Worm (Caenorhabditis elegans) whole organism, L2 larva: Measurements from ENCODE around the gene srh-248.

Source experiments
- mab-5 ChIP-seq: fragments of 150-350 bp; optimal IDR thresholded peaks from 2 replicates; lab custom pipeline; 2014; ENCODE audit warnings: missing biosample characterization, missing genetic modification characterization
- ztf-11 ChIP-seq: sonication (generic microtip); optimal IDR thresholded peaks from 2 replicates; lab custom pipeline; 2017; ENCODE audit warnings: missing biosample characterization, missing genetic modification characterization

DNA sequence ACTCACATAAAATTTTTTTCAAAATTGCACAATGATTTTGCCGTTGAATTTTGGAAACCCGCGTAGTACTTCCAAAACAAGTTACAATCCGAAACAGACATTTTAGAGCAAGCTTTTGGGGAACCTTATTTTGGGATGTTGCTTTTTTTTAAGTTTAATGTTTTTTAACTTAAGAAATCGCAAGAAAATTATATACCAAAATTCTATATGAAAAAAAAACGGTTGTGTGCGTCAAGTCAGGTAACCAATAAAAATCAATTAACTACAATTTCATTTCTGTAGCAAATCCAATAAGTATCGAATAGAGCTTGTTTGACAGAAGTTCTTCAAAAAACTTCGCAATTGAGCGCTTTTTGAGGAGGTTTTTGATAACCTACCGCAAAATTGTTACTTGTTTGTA is 28.1 kb upstream of the srh-248 start, which contains the start of gene srw-117:
- TF ChIP-seq ztf-11 (no peak), mab-5 (tag; lab: Kevin White, UChicago) (no peak)
